Fruit fly (Drosophila melanogaster) whole organism, embryonic: ENCODE data around the gene Vha55.

ENCODE experiments used
- BEAF-32 ChIP-seq: fragments of 200-800 bp; sonication (Bioruptor generic); optimal IDR thresholded peaks from 3 replicates; lab custom pipeline; 2017; ENCODE audit warnings: missing biosample characterization, missing genetic modification characterization, mild to moderate bottlenecking, moderate library complexity, missing genetic modification reagents
- CG11456 ChIP-seq: fragments of 200-800 bp; sonication (Bioruptor generic); IDR thresholded peaks from 3 replicates; pipeline ENCODE4 v1.3.6; 2022; ENCODE audit warnings: missing biosample characterization, missing genetic modification characterization
- CG11504 ChIP-seq: fragments of 200-800 bp; sonication (Bioruptor generic); optimal IDR thresholded peaks from 3 replicates; lab custom pipeline; 2019; ENCODE audit warnings: missing biosample characterization, mild to moderate bottlenecking, missing genetic modification characterization, moderate library complexity
- CG12236 ChIP-seq: fragments of 200-800 bp; sonication (Bioruptor generic); optimal IDR thresholded peaks from 2 replicates; lab custom pipeline; 2016; ENCODE audit warnings: missing biosample characterization, missing genetic modification characterization
- CG14441 ChIP-seq: fragments of 200-800 bp; sonication (Bioruptor generic); IDR thresholded peaks from 2 replicates; pipeline ENCODE4 v1.3.6; 2022; ENCODE audit warnings: missing biosample characterization, missing genetic modification characterization
- CG14860 ChIP-seq: fragments of 200-800 bp; sonication (Bioruptor generic); IDR thresholded peaks from 3 replicates; pipeline ENCODE4 v1.3.6; 2022; ENCODE audit warnings: missing biosample characterization, missing genetic modification characterization; ENCODE audit not compliant: partially characterized antibody
- CG15073 ChIP-seq: fragments of 200-800 bp; sonication (Bioruptor generic); optimal IDR thresholded peaks from 2 replicates; lab custom pipeline; 2016; ENCODE audit warnings: missing biosample characterization, missing genetic modification characterization
- CG17361 ChIP-seq: fragments of 200-800 bp; sonication (Bioruptor generic); IDR thresholded peaks from 3 replicates; pipeline ENCODE4 v1.3.6; 2022; ENCODE audit warnings: missing biosample characterization, missing genetic modification characterization
- CG18011 ChIP-seq: fragments of 200-800 bp; sonication (Bioruptor generic); optimal IDR thresholded peaks from 2 replicates; lab custom pipeline; 2017; ENCODE audit warnings: missing biosample characterization, missing genetic modification characterization, mild to moderate bottlenecking, moderate library complexity, missing genotype
- CG18262 ChIP-seq: fragments of 200-800 bp; optimal IDR thresholded peaks from 3 replicates; lab custom pipeline; 2019; ENCODE audit warnings: missing biosample characterization, mild to moderate bottlenecking, missing genetic modification characterization, moderate library complexity
- CG18476 ChIP-seq: fragments of 200-800 bp; sonication (Bioruptor generic); optimal IDR thresholded peaks from 2 replicates; lab custom pipeline; 2016; ENCODE audit warnings: missing biosample characterization, mild to moderate bottlenecking, missing genetic modification characterization
- CG2120 ChIP-seq: fragments of 200-800 bp; sonication (Bioruptor generic); optimal IDR thresholded peaks from 3 replicates; lab custom pipeline; 2016; ENCODE audit warnings: missing biosample characterization, missing genetic modification characterization
- CG30403 ChIP-seq: fragments of 200-800 bp; sonication (Bioruptor generic); optimal IDR thresholded peaks from 3 replicates; lab custom pipeline; 2016; ENCODE audit warnings: missing biosample characterization, missing genetic modification characterization
- CG4730 ChIP-seq: fragments of 200-800 bp; sonication (Bioruptor generic); IDR thresholded peaks from 2 replicates; pipeline ENCODE4 v1.3.6; 2022; ENCODE audit warnings: missing biosample characterization, missing genetic modification characterization
- CG5953 ChIP-seq: fragments of 200-800 bp; sonication (Bioruptor generic); IDR thresholded peaks from 2 replicates; pipeline ENCODE4 v1.3.6; 2022; ENCODE audit warnings: missing biosample characterization, missing genetic modification characterization
- CG6254 ChIP-seq: fragments of 200-800 bp; sonication (Bioruptor generic); optimal IDR thresholded peaks from 3 replicates; lab custom pipeline; 2017; ENCODE audit warnings: mild to moderate bottlenecking, missing biosample characterization, missing genetic modification reagents, missing genetic modification characterization
- CG7839 ChIP-seq: fragments of 200-800 bp; sonication (Bioruptor generic); optimal IDR thresholded peaks from 3 replicates; lab custom pipeline; 2018; ENCODE audit warnings: missing biosample characterization, mild to moderate bottlenecking, missing genetic modification characterization, moderate library complexity
- CG9817 ChIP-seq: fragments of 200-800 bp; sonication (Bioruptor generic); optimal IDR thresholded peaks from 2 replicates; lab custom pipeline; 2018; ENCODE audit warnings: missing biosample characterization, mild to moderate bottlenecking, missing genetic modification characterization, moderate library complexity
- D19A ChIP-seq: fragments of 200-800 bp; optimal IDR thresholded peaks from 3 replicates; lab custom pipeline; 2019; ENCODE audit warnings: missing biosample characterization, mild to moderate bottlenecking, missing genetic modification characterization, moderate library complexity
- Dek ChIP-seq: fragments of 200-800 bp; sonication (Bioruptor generic); optimal IDR thresholded peaks from 3 replicates; lab custom pipeline; 2019; ENCODE audit warnings: missing biosample characterization, mild to moderate bottlenecking, missing genetic modification characterization, moderate library complexity
- Hand ChIP-seq: fragments of 200-800 bp; sonication (Bioruptor generic); optimal IDR thresholded peaks from 2 replicates; lab custom pipeline; 2017; ENCODE audit warnings: mild to moderate bottlenecking, missing biosample characterization, missing genetic modification reagents, missing genetic modification characterization
- Hr39 ChIP-seq: fragments of >200 bp; optimal IDR thresholded peaks from 2 replicates; lab custom pipeline; 2017
- Hr51 ChIP-seq, 2 experiments: fragments of 200-800 bp; sonication (Bioruptor generic); optimal IDR thresholded peaks; 2 replicates in 1 of 2; 3 replicates in 1 of 2; lab custom pipeline; 2016 to 2018; ENCODE audit warnings: missing biosample characterization in 2 of 2, missing genetic modification characterization in 2 of 2, mild to moderate bottlenecking in 1 of 2, moderate library complexity in 1 of 2
- Lhr ChIP-seq: fragments of 200-800 bp; sonication (Bioruptor generic); optimal IDR thresholded peaks from 3 replicates; lab custom pipeline; 2017; ENCODE audit warnings: mild to moderate bottlenecking, missing biosample characterization, missing genetic modification reagents, missing genetic modification characterization
- Med ChIP-seq: fragments of 200-800 bp; sonication (Bioruptor generic); peaks from one replicate; lab custom pipeline; 2016; ENCODE audit warnings: missing biosample characterization, missing genetic modification characterization, mild to moderate bottlenecking, inconsistent platforms, moderate library complexity
- Mes4 ChIP-seq: fragments of 200-800 bp; sonication (Bioruptor generic); optimal IDR thresholded peaks from 2 replicates; lab custom pipeline; 2016; ENCODE audit warnings: missing biosample characterization, missing genetic modification characterization
- Neu2 ChIP-seq: fragments of 200-800 bp; sonication (Bioruptor generic); optimal IDR thresholded peaks from 3 replicates; lab custom pipeline; 2016; ENCODE audit warnings: missing biosample characterization, missing genetic modification characterization, borderline replicate concordance
- Oaz ChIP-seq: fragments of 200-800 bp; sonication (Bioruptor generic); IDR thresholded peaks from 2 replicates; pipeline ENCODE4 v1.3.6; 2022; ENCODE audit warnings: missing biosample characterization, missing genetic modification characterization
- Oli ChIP-seq: fragments of 200-800 bp; sonication (Bioruptor generic); optimal IDR thresholded peaks from 2 replicates; lab custom pipeline; 2018; ENCODE audit warnings: missing biosample characterization, mild to moderate bottlenecking, missing genetic modification characterization, moderate library complexity
- Pdp1 ChIP-seq, 2 experiments: fragments of 200-800 bp; sonication (Bioruptor generic); optimal IDR thresholded peaks; 3 replicates each; lab custom pipeline; 2016; ENCODE audit warnings: missing biosample characterization in 2 of 2, missing genetic modification characterization in 2 of 2, mild to moderate bottlenecking in 1 of 2, moderate library complexity in 1 of 2
- Ptx1 ChIP-seq: fragments of 200-800 bp; sonication (Bioruptor generic); IDR thresholded peaks from 2 replicates; pipeline ENCODE4 v1.3.6; 2022; ENCODE audit warnings: missing biosample characterization, missing genetic modification characterization
- Ssrp ChIP-seq: fragments of 200-800 bp; sonication (Bioruptor generic); optimal IDR thresholded peaks from 2 replicates; lab custom pipeline; 2018; ENCODE audit warnings: missing biosample characterization, mild to moderate bottlenecking, missing genetic modification characterization, moderate library complexity
- Trl ChIP-seq, 3 experiments: fragments of >200 bp in 2 of 3; fragments of 200-800 bp in 1 of 3; sonication (Bioruptor generic) in 1 of 3; optimal IDR thresholded peaks; 2 replicates in 1 of 3; 3 replicates in 2 of 3; lab custom pipeline; 2016 to 2017; ENCODE audit warnings: missing biosample characterization in 1 of 3, missing genetic modification characterization in 1 of 3
- ap ChIP-seq: fragments of 200-800 bp; sonication (Bioruptor generic); IDR thresholded peaks from 2 replicates; pipeline ENCODE4 v1.3.6; 2022; ENCODE audit warnings: missing biosample characterization, missing genetic modification characterization
- chn ChIP-seq: fragments of 200-800 bp; sonication (Bioruptor generic); optimal IDR thresholded peaks from 2 replicates; lab custom pipeline; 2016; ENCODE audit warnings: missing biosample characterization, missing genetic modification characterization
- ci ChIP-seq: fragments of 200-800 bp; sonication (Bioruptor generic); IDR thresholded peaks from 3 replicates; pipeline ENCODE4 v1.3.6; 2022; ENCODE audit warnings: missing biosample characterization, missing genetic modification characterization
- crc ChIP-seq: fragments of 200-800 bp; sonication (Bioruptor generic); optimal IDR thresholded peaks from 2 replicates; lab custom pipeline; 2016; ENCODE audit warnings: missing biosample characterization, missing genetic modification characterization
- crol ChIP-seq: fragments of 200-800 bp; sonication (Bioruptor generic); IDR thresholded peaks from 2 replicates; pipeline ENCODE4 v1.3.6; 2022; ENCODE audit warnings: missing biosample characterization, missing genetic modification characterization
- da ChIP-seq: fragments of 200-800 bp; sonication (Bioruptor generic); optimal IDR thresholded peaks from 2 replicates; lab custom pipeline; 2016; ENCODE audit warnings: missing biosample characterization, missing genetic modification characterization
- eyg ChIP-seq: fragments of 200-800 bp; sonication (Bioruptor generic); optimal IDR thresholded peaks from 3 replicates; lab custom pipeline; 2016; ENCODE audit warnings: missing biosample characterization, missing genetic modification characterization
- hth ChIP-seq: fragments of >200 bp; optimal IDR thresholded peaks from 2 replicates; lab custom pipeline; 2017; ENCODE audit warnings: inconsistent platforms
- phol ChIP-seq: fragments of 200-800 bp; sonication (Bioruptor generic); optimal IDR thresholded peaks from 3 replicates; lab custom pipeline; 2018; ENCODE audit warnings: missing biosample characterization, mild to moderate bottlenecking, missing genetic modification characterization, moderate library complexity
- row ChIP-seq: fragments of 200-800 bp; sonication (Bioruptor generic); IDR thresholded peaks from 3 replicates; pipeline ENCODE4 v1.3.6; 2022; ENCODE audit warnings: missing biosample characterization, missing genetic modification characterization
- sima ChIP-seq: fragments of 200-800 bp; sonication (Bioruptor generic); optimal IDR thresholded peaks from 2 replicates; lab custom pipeline; 2016; ENCODE audit warnings: missing biosample characterization, missing genetic modification characterization
- slou ChIP-seq: fragments of 200-800 bp; sonication (Bioruptor generic); optimal IDR thresholded peaks from 3 replicates; lab custom pipeline; 2016; ENCODE audit warnings: missing biosample characterization, missing genetic modification characterization
- so ChIP-seq: fragments of 200-800 bp; sonication (Bioruptor generic); IDR thresholded peaks from 3 replicates; pipeline ENCODE4 v1.3.6; 2022; ENCODE audit warnings: missing biosample characterization, missing genetic modification characterization
- tap ChIP-seq: fragments of 200-800 bp; optimal IDR thresholded peaks from 3 replicates; lab custom pipeline; 2019; ENCODE audit warnings: missing biosample characterization, mild to moderate bottlenecking, missing genetic modification characterization, moderate library complexity
- unc-4 ChIP-seq: fragments of 200-800 bp; sonication (Bioruptor generic); IDR thresholded peaks from 2 replicates; pipeline ENCODE4 v1.3.6; 2022; ENCODE audit warnings: missing biosample characterization, missing genetic modification characterization; ENCODE audit not compliant: partially characterized antibody
- unpg ChIP-seq: fragments of 200-800 bp; sonication (Bioruptor generic); optimal IDR thresholded peaks from 3 replicates; lab custom pipeline; 2018; ENCODE audit warnings: missing biosample characterization, mild to moderate bottlenecking, missing genetic modification characterization, moderate library complexity

The Vha55 gene

DNA sequence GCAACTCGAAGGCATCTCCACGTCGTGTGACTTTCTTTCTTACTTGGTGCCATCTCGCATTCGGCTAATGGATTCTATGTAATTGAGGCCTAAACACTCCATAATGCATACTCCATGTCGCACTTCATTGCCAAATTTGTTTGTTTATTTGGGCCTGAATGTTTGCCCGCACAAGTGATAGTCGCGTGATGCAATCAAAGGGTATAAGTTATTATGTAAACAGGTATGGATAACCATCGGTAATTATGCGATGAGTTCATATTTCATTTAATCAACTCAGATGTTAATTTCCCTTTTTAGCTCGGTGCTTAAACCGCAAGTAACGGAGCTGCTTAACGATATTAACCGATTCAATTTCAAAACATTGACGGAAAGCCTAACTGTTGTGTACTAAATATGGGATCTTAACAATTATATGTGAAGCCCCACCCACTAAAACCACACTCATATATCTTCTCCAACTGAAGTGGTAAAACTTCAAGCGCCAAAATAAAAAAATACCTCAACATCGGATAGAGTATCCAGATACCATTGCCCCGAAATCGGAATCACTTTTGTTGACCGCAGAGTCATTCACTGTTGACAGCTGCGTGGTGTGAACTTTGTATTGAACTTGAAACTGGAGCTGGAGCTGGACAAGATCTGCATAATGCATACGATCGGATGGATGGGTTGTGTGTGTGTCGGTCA, 17.1 kb upstream of the Vha55 start (continued):
- no peak for TF ChIP-seq CG12236
- no peak for TF ChIP-seq CG30403 (GFP tag; lab: Kevin White, UChicago)
- 0 out of 3 replicates have a peak, but pooled peaks have one; percentile 16 for TF ChIP-seq CG17361 (GFP tag; lab: Robert Waterston, UW)
- TF ChIP-seq Ptx1 (GFP tag; lab: Robert Waterston, UW): 0 out of 2 replicates have a peak, but pooled peaks have one; percentile 29
- no peak for TF ChIP-seq crol (GFP tag; lab: Robert Waterston, UW)
- no peak for TF ChIP-seq tap (tag; lab: Kevin White, UChicago)
- peak; percentile 18 for TF ChIP-seq unpg
- TF ChIP-seq CG18476 (GFP tag; lab: Kevin White, UChicago): no peak
- no peak for TF ChIP-seq CG14441 (GFP tag; lab: Robert Waterston, UW)
- no peak for TF ChIP-seq CG9817
- no peak for TF ChIP-seq BEAF-32 (GFP tag; lab: Kevin White, UChicago)
- peak; percentile 46 for TF ChIP-seq CG11504 (tag; lab: Kevin White, UChicago)
- TF ChIP-seq Neu2 (GFP tag; lab: Kevin White, UChicago): no peak
- TF ChIP-seq Hr51 (GFP tag; optimal IDR thresholded peaks at IDR 0.05; lab: Kevin White, UChicago): peak in 1 of 2 experiments; percentile 34
- TF ChIP-seq CG14860 (GFP tag; lab: Robert Waterston, UW): no peak
- TF ChIP-seq ci: 0 out of 3 replicates have a peak, but pooled peaks have one; percentile 51
- peak; percentile 18 for TF ChIP-seq CG18262
- no peak for TF ChIP-seq unc-4
- TF ChIP-seq Mes4 (GFP tag; lab: Kevin White, UChicago): peak; percentile 19
- TF ChIP-seq CG15073: no peak
- TF ChIP-seq Oli: peak; percentile 47
- TF ChIP-seq CG6254 (GFP tag; lab: Kevin White, UChicago): no peak
- no peak for TF ChIP-seq CG2120 (GFP tag; lab: Kevin White, UChicago)
- no peak for TF ChIP-seq chn (GFP tag; lab: Kevin White, UChicago)
- no peak for TF ChIP-seq Hr39 (lab: Kevin White, UChicago)
- TF ChIP-seq CG5953 (GFP tag; lab: Robert Waterston, UW): no peak
- no peak for TF ChIP-seq CG11456 (GFP tag; lab: Robert Waterston, UW)
- peak; percentile 4 for TF ChIP-seq Ssrp
- no peak for TF ChIP-seq Trl (optimal IDR thresholded peaks at IDR 0.05; lab: Kevin White, UChicago)
- no peak for TF ChIP-seq Trl (GFP tag; optimal IDR thresholded peaks at IDR 0.05; lab: Kevin White, UChicago)
- peak; percentile 25 for TF ChIP-seq CG7839 (tag; lab: Kevin White, UChicago)
- TF ChIP-seq D19A (tag; lab: Kevin White, UChicago): peak; percentile 96
- no peak for TF ChIP-seq Dek (tag; lab: Kevin White, UChicago)
- TF ChIP-seq Lhr (GFP tag; lab: Kevin White, UChicago): no peak
- TF ChIP-seq eyg: no peak
- TF ChIP-seq da (GFP tag; lab: Kevin White, UChicago): no peak
- TF ChIP-seq phol (tag; lab: Kevin White, UChicago): peak; percentile 6
- no peak for TF ChIP-seq CG4730 (GFP tag; lab: Robert Waterston, UW)
- TF ChIP-seq so (GFP tag; lab: Robert Waterston, UW): no peak; the same call in 2 of the 3 replicates
- TF ChIP-seq sima (GFP tag; lab: Kevin White, UChicago): no peak
- no peak for TF ChIP-seq slou (GFP tag; lab: Kevin White, UChicago)
- peak; percentile 65 for TF ChIP-seq Med (GFP tag; lab: Kevin White, UChicago)
- no peak for TF ChIP-seq CG18011 (GFP tag; lab: Kevin White, UChicago)
- TF ChIP-seq row (GFP tag; lab: Robert Waterston, UW): peak; percentile 43
- TF ChIP-seq ap: 0 out of 2 replicates have a peak, but pooled peaks have one; percentile 7
- TF ChIP-seq Oaz (GFP tag; lab: Robert Waterston, UW): no peak
- peak in 1 of 2 experiments; percentile 70 for TF ChIP-seq Pdp1 (GFP tag; optimal IDR thresholded peaks at IDR 0.05; lab: Kevin White, UChicago)
- no peak for TF ChIP-seq crc (GFP tag; lab: Kevin White, UChicago)
- no peak for TF ChIP-seq hth (lab: Kevin White, UChicago)
- no peak for TF ChIP-seq Hand (GFP tag; lab: Kevin White, UChicago)
